Worm (Caenorhabditis elegans) whole organism, L4 larva: ENCODE measurements around the gene pat-6.
A peak's percentile ranks its signal among the peaks of the same experiment; 100 is the strongest.

Experiments
- F44E2.7 ChIP-seq: fragments of 200-800 bp; sonication (Bioruptor generic); IDR thresholded peaks from 2 replicates; pipeline ENCODE4 v2.1.2; 2022; ENCODE audit warnings: missing genetic modification characterization, missing compliant biosample characterization
- R02D3.7 ChIP-seq: fragments of 150-350 bp; sonication (generic microtip); optimal IDR thresholded peaks from 3 replicates; lab custom pipeline; 2014; ENCODE audit warnings: missing biosample characterization, missing genetic modification characterization
- T26A8.4 ChIP-seq: fragments of 200-800 bp; sonication (Bioruptor generic); IDR thresholded peaks from 2 replicates; pipeline ENCODE4 v1.3.6; 2022; ENCODE audit warnings: missing genetic modification characterization, missing compliant biosample characterization
- Y75B8A.6 ChIP-seq: fragments of 200-800 bp; sonication (Bioruptor generic); IDR thresholded peaks from 2 replicates; pipeline ENCODE4 v1.3.6; 2022; ENCODE audit warnings: missing genetic modification reagents, missing genetic modification characterization, missing compliant biosample characterization
- ZK337.2 ChIP-seq: fragments of 200-800 bp; sonication (Bioruptor generic); IDR thresholded peaks from 2 replicates; pipeline ENCODE4 v1.3.6; 2022; ENCODE audit warnings: missing genetic modification reagents, missing genetic modification characterization, missing compliant biosample characterization
- ZK546.5 ChIP-seq, 2 experiments: sonication (generic microtip); optimal IDR thresholded peaks; 2 replicates each; lab custom pipeline; 2017; ENCODE audit warnings: missing biosample characterization in 2 of 2, missing genetic modification characterization in 2 of 2
- aly-2 ChIP-seq: sonication (generic microtip); optimal IDR thresholded peaks from 2 replicates; lab custom pipeline; 2018; ENCODE audit warnings: missing biosample characterization, missing genetic modification characterization
- ces-1 ChIP-seq: fragments of 150-350 bp; sonication (generic microtip); optimal IDR thresholded peaks from 4 replicates; lab custom pipeline; 2014; ENCODE audit warnings: missing biosample characterization, missing genetic modification reagents, missing genetic modification characterization
- ctbp-1 ChIP-seq: fragments of 200-800 bp; sonication (Bioruptor generic); IDR thresholded peaks from 2 replicates; pipeline ENCODE4 v1.3.6; 2022; ENCODE audit warnings: missing genetic modification reagents, missing genetic modification characterization, missing compliant biosample characterization
- daf-16 ChIP-seq, 3 experiments: sonication (generic microtip); optimal IDR thresholded peaks; 2 replicates each; lab custom pipeline; 2016 to 2017; ENCODE audit warnings: missing genetic modification characterization in 3 of 3, missing genetic modification reagents in 3 of 3, mild to moderate bottlenecking in 2 of 3, missing compliant biosample characterization in 2 of 3, missing biosample characterization in 1 of 3, moderate library complexity in 1 of 3
- dmd-6 ChIP-seq: fragments of 200-800 bp; sonication (Bioruptor generic); IDR thresholded peaks from 2 replicates; pipeline ENCODE4 v1.3.6; 2022; ENCODE audit warnings: missing genetic modification reagents, missing genetic modification characterization, missing compliant biosample characterization
- duxl-1 ChIP-seq: sonication (generic microtip); optimal IDR thresholded peaks from 2 replicates; lab custom pipeline; 2016; ENCODE audit warnings: mild to moderate bottlenecking, missing genetic modification characterization, moderate library complexity, missing compliant biosample characterization; ENCODE audit not compliant: poor library complexity
- fkh-10 ChIP-seq: fragments of 150-350 bp; optimal IDR thresholded peaks from 2 replicates; lab custom pipeline; 2014; ENCODE audit warnings: missing biosample characterization, missing genetic modification reagents, missing genetic modification characterization
- hif-1 ChIP-seq, 2 experiments: sonication (generic microtip); optimal IDR thresholded peaks; 2 replicates each; lab custom pipeline; 2016 to 2017; ENCODE audit warnings: missing compliant biosample characterization in 2 of 2, missing genetic modification characterization in 2 of 2, missing genetic modification reagents in 2 of 2, missing genotype in 2 of 2, mild to moderate bottlenecking in 1 of 2
- hlh-11 ChIP-seq: fragments of 200-800 bp; sonication (Bioruptor generic); optimal IDR thresholded peaks from 2 replicates; lab custom pipeline; 2018; ENCODE audit warnings: mild to moderate bottlenecking, missing genetic modification characterization, missing compliant biosample characterization
- hlh-30 ChIP-seq: sonication (generic microtip); optimal IDR thresholded peaks from 2 replicates; lab custom pipeline; 2017; ENCODE audit warnings: antibody characterized with exemption, mild to moderate bottlenecking, missing genetic modification characterization, missing compliant biosample characterization; ENCODE audit not compliant: insufficient read depth
- hmg-1.1 ChIP-seq: fragments of 200-800 bp; sonication (Bioruptor generic); IDR thresholded peaks from 2 replicates; pipeline ENCODE4 v1.3.6; 2022; ENCODE audit warnings: missing genetic modification reagents, missing genetic modification characterization, missing compliant biosample characterization
- jun-1 ChIP-seq: fragments of 150-350 bp; optimal IDR thresholded peaks from 2 replicates; lab custom pipeline; 2014; ENCODE audit warnings: missing biosample characterization, missing genetic modification reagents, missing genetic modification characterization
- lin-13 ChIP-seq: fragments of 150-350 bp; optimal IDR thresholded peaks from 2 replicates; lab custom pipeline; 2014; ENCODE audit warnings: missing biosample characterization, missing genetic modification reagents, missing genetic modification characterization
- lin-15B ChIP-seq: fragments of 150-350 bp; sonication (generic microtip); optimal IDR thresholded peaks from 3 replicates; lab custom pipeline; 2014; ENCODE audit warnings: missing biosample characterization, missing genetic modification characterization
- lin-38 ChIP-seq: fragments of 200-800 bp; sonication (Bioruptor generic); IDR thresholded peaks from 2 replicates; pipeline ENCODE4 v1.3.6; 2022; ENCODE audit warnings: missing genetic modification reagents, missing genetic modification characterization, missing compliant biosample characterization
- lin-39 ChIP-seq: fragments of 150-350 bp; optimal IDR thresholded peaks from 2 replicates; lab custom pipeline; 2014; ENCODE audit warnings: missing biosample characterization, missing genetic modification reagents, missing genetic modification characterization
- lir-3 ChIP-seq: sonication (generic microtip); optimal IDR thresholded peaks from 2 replicates; lab custom pipeline; 2016; ENCODE audit warnings: mild to moderate bottlenecking, missing genetic modification characterization, missing compliant biosample characterization
- lsy-2 ChIP-seq, 2 experiments: fragments of 150-350 bp in 1 of 2; sonication (generic microtip) in 1 of 2; optimal IDR thresholded peaks; 2 replicates each; lab custom pipeline; 2014 to 2017; ENCODE audit warnings: missing biosample characterization in 2 of 2, missing genetic modification characterization in 2 of 2
- madf-9 ChIP-seq: fragments of 200-800 bp; sonication (Bioruptor generic); conservative IDR thresholded peaks from 2 replicates; pipeline ENCODE4 v1.3.6; 2022; ENCODE audit warnings: missing genetic modification reagents, missing genetic modification characterization, missing compliant biosample characterization
- mdl-1 ChIP-seq, 2 experiments: fragments of 150-350 bp in 1 of 2; sonication (generic microtip) in 1 of 2; optimal IDR thresholded peaks; 2 replicates each; lab custom pipeline; 2014 to 2017; ENCODE audit warnings: missing biosample characterization in 2 of 2, missing genetic modification characterization in 2 of 2
- mes-2 ChIP-seq: sonication (generic microtip); optimal IDR thresholded peaks from 2 replicates; lab custom pipeline; 2016; ENCODE audit warnings: missing genotype, mild to moderate bottlenecking, missing genetic modification characterization, missing compliant biosample characterization; ENCODE audit not compliant: poor library complexity, severe bottlenecking
- mxl-2 ChIP-seq: fragments of 200-800 bp; sonication (Bioruptor generic); conservative IDR thresholded peaks from 2 replicates; pipeline ENCODE4 v1.3.6; 2022; ENCODE audit warnings: missing genetic modification reagents, missing genetic modification characterization, missing compliant biosample characterization
- mxl-3 ChIP-seq: fragments of 200-800 bp; sonication (Bioruptor generic); optimal IDR thresholded peaks from 2 replicates; lab custom pipeline; 2018; ENCODE audit warnings: mild to moderate bottlenecking, missing genetic modification characterization, missing compliant biosample characterization
- nhr-102 ChIP-seq: sonication (generic microtip); optimal IDR thresholded peaks from 2 replicates; lab custom pipeline; 2016; ENCODE audit warnings: mild to moderate bottlenecking, missing genetic modification characterization, moderate library complexity, missing compliant biosample characterization
- nhr-11 ChIP-seq: fragments of 150-350 bp; optimal IDR thresholded peaks from 2 replicates; lab custom pipeline; 2014; ENCODE audit warnings: missing biosample characterization, missing genetic modification characterization
- nhr-237 ChIP-seq: sonication (generic microtip); optimal IDR thresholded peaks from 2 replicates; lab custom pipeline; 2017; ENCODE audit warnings: missing biosample characterization, missing genetic modification characterization
- nhr-28 ChIP-seq: fragments of 150-350 bp; optimal IDR thresholded peaks from 2 replicates; lab custom pipeline; 2014; ENCODE audit warnings: missing biosample characterization, missing genetic modification characterization
- nhr-41 ChIP-seq: fragments of 200-800 bp; sonication (Bioruptor generic); IDR thresholded peaks from 2 replicates; pipeline ENCODE4 v1.3.6; 2022; ENCODE audit warnings: missing genetic modification reagents, missing genetic modification characterization, missing compliant biosample characterization
- nhr-42 ChIP-seq: fragments of 200-800 bp; sonication (Bioruptor generic); IDR thresholded peaks from 2 replicates; pipeline ENCODE4 v1.3.6; 2022; ENCODE audit warnings: missing genetic modification characterization, missing compliant biosample characterization
- set-16 ChIP-seq: fragments of 200-800 bp; sonication (Bioruptor generic); IDR thresholded peaks from 2 replicates; pipeline ENCODE4 v1.3.6; 2022; ENCODE audit warnings: missing genetic modification reagents, missing genetic modification characterization, missing compliant biosample characterization
- snpc-4 ChIP-seq: fragments of 150-350 bp; optimal IDR thresholded peaks from 2 replicates; lab custom pipeline; 2014; ENCODE audit warnings: missing biosample characterization, missing genetic modification characterization
- tag-97 ChIP-seq: fragments of 200-800 bp; sonication (Bioruptor generic); IDR thresholded peaks from 2 replicates; pipeline ENCODE4 v1.3.6; 2022; ENCODE audit warnings: missing genetic modification characterization, missing compliant biosample characterization
- tra-1 ChIP-seq: fragments of 200-800 bp; sonication (Bioruptor generic); IDR thresholded peaks from 2 replicates; pipeline ENCODE4 v1.3.6; 2022; ENCODE audit warnings: missing genetic modification reagents, missing genetic modification characterization, missing compliant biosample characterization
- unc-39 ChIP-seq: sonication (generic microtip); optimal IDR thresholded peaks from 2 replicates; lab custom pipeline; 2017; ENCODE audit warnings: missing biosample characterization, missing genetic modification characterization
- unc-62 ChIP-seq, 3 experiments: fragments of 150-350 bp in 1 of 3; sonication (generic microtip); optimal IDR thresholded peaks in 2 of 3; peaks in 1 of 3; 1 replicate in 1 of 3; 2 replicates in 2 of 3; lab custom pipeline; 2014 to 2017; ENCODE audit warnings: missing biosample characterization in 3 of 3, missing genetic modification characterization in 3 of 3, missing genetic modification reagents in 3 of 3, missing genotype in 1 of 3
- zfp-2 ChIP-seq: sonication (generic microtip); optimal IDR thresholded peaks from 2 replicates; lab custom pipeline; 2016; ENCODE audit warnings: mild to moderate bottlenecking, missing genetic modification characterization, missing compliant biosample characterization
- zfp-3 ChIP-seq: fragments of 200-800 bp; sonication (Bioruptor generic); conservative IDR thresholded peaks from 2 replicates; pipeline ENCODE4 v1.3.6; 2022; ENCODE audit warnings: missing genetic modification reagents, missing genetic modification characterization, missing compliant biosample characterization

Gene pat-6

DNA sequence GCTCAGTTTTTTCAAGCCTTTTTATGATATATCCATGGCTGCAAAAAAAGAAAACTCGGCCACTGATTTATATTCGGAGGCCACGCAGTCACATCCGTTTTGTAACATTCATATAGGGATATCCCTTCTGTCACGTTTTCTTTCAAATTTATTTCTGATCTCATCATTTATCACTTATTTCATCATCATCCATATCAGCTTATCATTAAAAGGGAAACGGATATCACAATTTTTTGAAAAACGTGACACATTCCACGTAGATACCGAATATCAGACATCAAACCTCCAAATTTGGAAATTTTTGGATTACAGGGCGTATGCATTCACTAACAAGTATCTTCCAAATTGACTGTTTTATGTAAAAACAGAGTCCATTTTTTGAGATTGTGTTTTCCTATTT lies 38.7 kb upstream of the pat-6 start:
- TF ChIP-seq R02D3.7 (tag; lab: Kevin White, UChicago), result no peak
- peak; percentile 70 for TF ChIP-seq hlh-30
- TF ChIP-seq duxl-1 (tag; lab: Kevin White, UChicago), result no peak
- no peak for TF ChIP-seq lin-39
- no peak for TF ChIP-seq madf-9 (GFP tag; lab: Robert Waterston, UW)
- TF ChIP-seq daf-16 (GFP tag; optimal IDR thresholded peaks at IDR 0.05; lab: Kevin White, UChicago), result no peak
- TF ChIP-seq daf-16 (tag; optimal IDR thresholded peaks at IDR 0.05; lab: Kevin White, UChicago), result no peak
- no peak for TF ChIP-seq tra-1 (GFP tag; lab: Robert Waterston, UW)
- TF ChIP-seq lin-13 (GFP tag; lab: Kevin White, UChicago), result no peak
- peak; percentile 28 for TF ChIP-seq hlh-11 (tag; lab: Kevin White, UChicago)
- TF ChIP-seq lin-15B (tag; lab: Kevin White, UChicago), result no peak
- no peak for TF ChIP-seq nhr-41 (GFP tag; lab: Robert Waterston, UW)
- no peak for TF ChIP-seq ctbp-1
- no peak for TF ChIP-seq ZK337.2 (GFP tag; lab: Robert Waterston, UW)
- TF ChIP-seq T26A8.4 (GFP tag; lab: Robert Waterston, UW), result no peak
- TF ChIP-seq snpc-4 (tag; lab: Kevin White, UChicago), result no peak
- TF ChIP-seq F44E2.7, result no peak
- peak; percentile 40 for TF ChIP-seq nhr-28 (tag; lab: Kevin White, UChicago)
- no peak for TF ChIP-seq ZK546.5 (tag; optimal IDR thresholded peaks at IDR 0.05; lab: Kevin White, UChicago)
- peak in 1 of 2 experiments; percentile 85 for TF ChIP-seq unc-62 (GFP tag; optimal IDR thresholded peaks at IDR 0.05 in 1 of 2; lab: Kevin White, UChicago)
- no peak for TF ChIP-seq unc-62 (tag; optimal IDR thresholded peaks at IDR 0.05; lab: Kevin White, UChicago)
- no peak for TF ChIP-seq aly-2 (tag; lab: Kevin White, UChicago)
- TF ChIP-seq lsy-2 (tag; optimal IDR thresholded peaks at IDR 0.05; lab: Kevin White, UChicago), result peak in 1 of 2 experiments; percentile 8
- no peak for TF ChIP-seq mxl-2 (GFP tag; lab: Robert Waterston, UW)
- TF ChIP-seq Y75B8A.6 (GFP tag; lab: Robert Waterston, UW), result no peak
- TF ChIP-seq zfp-3 (GFP tag; lab: Robert Waterston, UW), result no peak
- no peak for TF ChIP-seq ces-1 (GFP tag; lab: Kevin White, UChicago)
- TF ChIP-seq dmd-6 (GFP tag; lab: Robert Waterston, UW), result no peak
- TF ChIP-seq nhr-11 (tag; lab: Kevin White, UChicago), result no peak
- TF ChIP-seq lin-38 (GFP tag; lab: Robert Waterston, UW), result no peak
- no peak for TF ChIP-seq tag-97 (GFP tag; lab: Robert Waterston, UW)
- TF ChIP-seq zfp-2 (tag; lab: Kevin White, UChicago), result no peak
- TF ChIP-seq mdl-1 (tag; optimal IDR thresholded peaks at IDR 0.05; lab: Kevin White, UChicago), result peak; percentile 17 to 67
- TF ChIP-seq set-16, result no peak
- no peak for TF ChIP-seq nhr-42 (GFP tag; lab: Robert Waterston, UW)
- TF ChIP-seq nhr-102, result no peak
- TF ChIP-seq hmg-1.1 (GFP tag; lab: Robert Waterston, UW), result no peak
- no peak for TF ChIP-seq nhr-237 (tag; lab: Kevin White, UChicago)
- TF ChIP-seq mxl-3, result peak; percentile 33
- no peak for TF ChIP-seq lir-3
- no peak for TF ChIP-seq unc-39 (tag; lab: Kevin White, UChicago)
- TF ChIP-seq jun-1 (tag; lab: Kevin White, UChicago), result no peak
- no peak for TF ChIP-seq hif-1 (tag; optimal IDR thresholded peaks at IDR 0.05; lab: Kevin White, UChicago)
- TF ChIP-seq mes-2 (tag; lab: Kevin White, UChicago), result no peak
- no peak for TF ChIP-seq fkh-10 (GFP tag; lab: Kevin White, UChicago)
